Fruit fly (Drosophila melanogaster) whole organism, embryonic: Measurements from ENCODE around the gene dgt6.

ENCODE experiments used
- Atf6 ChIP-seq: fragments of 200-800 bp; sonication (Bioruptor generic); IDR thresholded peaks from 2 replicates; pipeline ENCODE4 v1.3.6; 2022; ENCODE audit warnings: missing biosample characterization, missing genetic modification characterization
- B-H1 ChIP-seq: fragments of 200-800 bp; sonication (Bioruptor generic); IDR thresholded peaks from 3 replicates; pipeline ENCODE4 v1.3.6; 2022; ENCODE audit warnings: missing biosample characterization, missing genetic modification characterization
- CG10366 ChIP-seq: fragments of 200-800 bp; sonication (Bioruptor generic); IDR thresholded peaks from 2 replicates; pipeline ENCODE4 v1.3.6; 2022; ENCODE audit warnings: missing biosample characterization, missing genetic modification characterization
- CG11560 ChIP-seq: fragments of 200-800 bp; sonication (Bioruptor generic); IDR thresholded peaks from 3 replicates; pipeline ENCODE4 v1.3.6; 2022; ENCODE audit warnings: missing biosample characterization, missing genetic modification characterization
- CG12155 ChIP-seq: fragments of 200-800 bp; sonication (Bioruptor generic); optimal IDR thresholded peaks from 3 replicates; lab custom pipeline; 2016; ENCODE audit warnings: missing biosample characterization, missing genetic modification characterization
- CG12391 ChIP-seq: fragments of 200-800 bp; sonication (Bioruptor generic); optimal IDR thresholded peaks from 3 replicates; lab custom pipeline; 2018; ENCODE audit warnings: missing biosample characterization, mild to moderate bottlenecking, missing genetic modification characterization, moderate library complexity
- CG13775 ChIP-seq: fragments of 200-800 bp; sonication (Bioruptor generic); optimal IDR thresholded peaks from 3 replicates; lab custom pipeline; 2017; ENCODE audit warnings: missing biosample characterization, mild to moderate bottlenecking, missing genetic modification characterization
- CG15073 ChIP-seq: fragments of 200-800 bp; sonication (Bioruptor generic); optimal IDR thresholded peaks from 2 replicates; lab custom pipeline; 2016; ENCODE audit warnings: missing biosample characterization, missing genetic modification characterization
- CG15601 ChIP-seq: fragments of 200-800 bp; sonication (Bioruptor generic); optimal IDR thresholded peaks from 3 replicates; lab custom pipeline; 2019; ENCODE audit warnings: missing biosample characterization, mild to moderate bottlenecking, missing genetic modification characterization, moderate library complexity
- CG1647 ChIP-seq: fragments of 200-800 bp; sonication (Bioruptor generic); optimal IDR thresholded peaks from 3 replicates; lab custom pipeline; 2016; ENCODE audit warnings: missing biosample characterization, missing genetic modification characterization
- CG16815 ChIP-seq: fragments of 200-800 bp; sonication (Bioruptor generic); optimal IDR thresholded peaks from 3 replicates; lab custom pipeline; 2017; ENCODE audit warnings: missing biosample characterization, mild to moderate bottlenecking, missing genetic modification characterization
- CG18476 ChIP-seq: fragments of 200-800 bp; sonication (Bioruptor generic); optimal IDR thresholded peaks from 2 replicates; lab custom pipeline; 2016; ENCODE audit warnings: missing biosample characterization, mild to moderate bottlenecking, missing genetic modification characterization
- CG18619 ChIP-seq: fragments of 200-800 bp; sonication (Bioruptor generic); optimal IDR thresholded peaks from 3 replicates; lab custom pipeline; 2017; ENCODE audit warnings: missing biosample characterization, mild to moderate bottlenecking, missing genetic modification characterization
- CG2889 ChIP-seq: fragments of 200-800 bp; sonication (Bioruptor generic); IDR thresholded peaks from 3 replicates; pipeline ENCODE4 v1.3.6; 2022; ENCODE audit warnings: missing biosample characterization, missing genetic modification characterization
- CG30403 ChIP-seq: fragments of 200-800 bp; sonication (Bioruptor generic); optimal IDR thresholded peaks from 3 replicates; lab custom pipeline; 2016; ENCODE audit warnings: missing biosample characterization, missing genetic modification characterization
- CG31365 ChIP-seq: fragments of 200-800 bp; sonication (Bioruptor generic); optimal IDR thresholded peaks from 2 replicates; lab custom pipeline; 2018; ENCODE audit warnings: missing biosample characterization, mild to moderate bottlenecking, missing genetic modification characterization
- CG6765 ChIP-seq: fragments of 200-800 bp; sonication (Bioruptor generic); optimal IDR thresholded peaks from 3 replicates; lab custom pipeline; 2017; ENCODE audit warnings: missing biosample characterization, mild to moderate bottlenecking, missing genetic modification characterization
- CG8359 ChIP-seq: fragments of 200-800 bp; sonication (Bioruptor generic); optimal IDR thresholded peaks from 2 replicates; lab custom pipeline; 2017; ENCODE audit warnings: missing biosample characterization, mild to moderate bottlenecking, missing genetic modification characterization, borderline replicate concordance
- Chrac-16 ChIP-seq: fragments of 200-800 bp; sonication (Bioruptor generic); optimal IDR thresholded peaks from 3 replicates; lab custom pipeline; 2016; ENCODE audit warnings: missing biosample characterization, missing genetic modification characterization
- Dek ChIP-seq: fragments of 200-800 bp; sonication (Bioruptor generic); optimal IDR thresholded peaks from 3 replicates; lab custom pipeline; 2019; ENCODE audit warnings: missing biosample characterization, mild to moderate bottlenecking, missing genetic modification characterization, moderate library complexity
- E2f1 ChIP-seq: fragments of 200-800 bp; sonication (Bioruptor generic); IDR thresholded peaks from 2 replicates; pipeline ENCODE4 v1.3.6; 2022; ENCODE audit warnings: missing biosample characterization, missing genetic modification characterization
- Gsc ChIP-seq: fragments of 200-800 bp; sonication (Bioruptor generic); IDR thresholded peaks from 2 replicates; pipeline ENCODE4 v1.3.6; 2022; ENCODE audit warnings: missing biosample characterization, missing genetic modification characterization
- Hmr ChIP-seq: fragments of 200-800 bp; sonication (Bioruptor generic); optimal IDR thresholded peaks from 3 replicates; lab custom pipeline; 2017; ENCODE audit warnings: mild to moderate bottlenecking, missing biosample characterization, missing genetic modification reagents, missing genetic modification characterization
- Lim3 ChIP-seq: fragments of 200-800 bp; sonication (Bioruptor generic); IDR thresholded peaks from 2 replicates; pipeline ENCODE4 v1.3.6; 2022; ENCODE audit warnings: missing biosample characterization, missing genetic modification characterization
- Max ChIP-seq: fragments of 200-800 bp; sonication (Bioruptor generic); optimal IDR thresholded peaks from 2 replicates; lab custom pipeline; 2016; ENCODE audit warnings: missing biosample characterization, mild to moderate bottlenecking, missing genetic modification characterization
- Meics ChIP-seq: fragments of 200-800 bp; sonication (Bioruptor generic); optimal IDR thresholded peaks from 2 replicates; lab custom pipeline; 2017; ENCODE audit warnings: missing biosample characterization, mild to moderate bottlenecking, missing genetic modification characterization
- NfI ChIP-seq: fragments of 200-800 bp; sonication (Bioruptor generic); optimal IDR thresholded peaks from 3 replicates; lab custom pipeline; 2018; ENCODE audit warnings: missing biosample characterization, mild to moderate bottlenecking, missing genetic modification characterization, moderate library complexity
- PHDP ChIP-seq: fragments of 200-800 bp; sonication (Bioruptor generic); optimal IDR thresholded peaks from 3 replicates; lab custom pipeline; 2018; ENCODE audit warnings: missing biosample characterization, mild to moderate bottlenecking, missing genetic modification characterization, moderate library complexity
- Sox102F ChIP-seq: fragments of 200-800 bp; sonication (Bioruptor generic); optimal IDR thresholded peaks from 2 replicates; lab custom pipeline; 2018; ENCODE audit warnings: missing biosample characterization, mild to moderate bottlenecking, missing genetic modification characterization, moderate library complexity
- Trl ChIP-seq, 3 experiments: fragments of >200 bp in 2 of 3; fragments of 200-800 bp in 1 of 3; sonication (Bioruptor generic) in 1 of 3; optimal IDR thresholded peaks; 2 replicates in 1 of 3; 3 replicates in 2 of 3; lab custom pipeline; 2016 to 2017; ENCODE audit warnings: missing biosample characterization in 1 of 3, missing genetic modification characterization in 1 of 3
- Usf ChIP-seq: fragments of 200-800 bp; sonication (Bioruptor generic); optimal IDR thresholded peaks from 2 replicates; lab custom pipeline; 2017; ENCODE audit warnings: missing genotype, missing biosample characterization, missing genetic modification characterization
- ase ChIP-seq: fragments of 200-800 bp; sonication (Bioruptor generic); IDR thresholded peaks from 3 replicates; pipeline ENCODE4 v1.3.6; 2022; ENCODE audit warnings: missing biosample characterization, missing genetic modification characterization
- chn ChIP-seq: fragments of 200-800 bp; sonication (Bioruptor generic); optimal IDR thresholded peaks from 2 replicates; lab custom pipeline; 2016; ENCODE audit warnings: missing biosample characterization, missing genetic modification characterization
- ci ChIP-seq: fragments of 200-800 bp; sonication (Bioruptor generic); IDR thresholded peaks from 3 replicates; pipeline ENCODE4 v1.3.6; 2022; ENCODE audit warnings: missing biosample characterization, missing genetic modification characterization
- dmrt11E ChIP-seq: fragments of 200-800 bp; sonication (Bioruptor generic); optimal IDR thresholded peaks from 3 replicates; lab custom pipeline; 2018; ENCODE audit warnings: missing biosample characterization, mild to moderate bottlenecking, missing genetic modification characterization, moderate library complexity
- esg ChIP-seq: fragments of 200-800 bp; sonication (Bioruptor generic); conservative IDR thresholded peaks from 2 replicates; pipeline ENCODE4 v1.3.6; 2022; ENCODE audit warnings: missing biosample characterization, missing genetic modification characterization
- fd3F ChIP-seq: fragments of 200-800 bp; sonication (Bioruptor generic); optimal IDR thresholded peaks from 2 replicates; lab custom pipeline; 2018; ENCODE audit warnings: missing biosample characterization, mild to moderate bottlenecking, missing genetic modification characterization, moderate library complexity
- fd96Cb ChIP-seq: fragments of 200-800 bp; sonication (Bioruptor generic); optimal IDR thresholded peaks from 2 replicates; lab custom pipeline; 2018; ENCODE audit warnings: missing biosample characterization, mild to moderate bottlenecking, missing genetic modification characterization, moderate library complexity
- hb ChIP-seq: fragments of 200-800 bp; sonication (Bioruptor generic); IDR thresholded peaks from 3 replicates; pipeline ENCODE4 v1.3.6; 2022; ENCODE audit warnings: missing biosample characterization, missing genetic modification characterization; ENCODE audit not compliant: partially characterized antibody
- hkb ChIP-seq, 2 experiments: fragments of 200-800 bp in 1 of 2; fragments of >200 bp in 1 of 2; sonication (Bioruptor generic) in 1 of 2; IDR thresholded peaks in 1 of 2; optimal IDR thresholded peaks in 1 of 2; 2 replicates each; pipeline versions ENCODE4 v1.3.6 to Lab custom; 2017 to 2022; ENCODE audit warnings: missing biosample characterization in 1 of 2, missing genetic modification characterization in 1 of 2
- lmd ChIP-seq: fragments of 200-800 bp; sonication (Bioruptor generic); IDR thresholded peaks from 2 replicates; pipeline ENCODE4 v1.3.6; 2022; ENCODE audit warnings: missing biosample characterization, missing genetic modification characterization
- lov ChIP-seq, 2 experiments: fragments of 200-800 bp in 1 of 2; fragments of >200 bp in 1 of 2; sonication (Bioruptor generic) in 1 of 2; IDR thresholded peaks in 1 of 2; optimal IDR thresholded peaks in 1 of 2; 2 replicates in 1 of 2; 3 replicates in 1 of 2; pipeline versions ENCODE4 v1.3.6 to Lab custom; 2017 to 2022; ENCODE audit warnings: missing biosample characterization in 1 of 2, missing genetic modification characterization in 1 of 2
- run ChIP-seq: fragments of 200-800 bp; sonication (Bioruptor generic); optimal IDR thresholded peaks from 3 replicates; lab custom pipeline; 2018; ENCODE audit warnings: missing biosample characterization, mild to moderate bottlenecking, missing genetic modification characterization
- sisA ChIP-seq: fragments of 200-800 bp; sonication (Bioruptor generic); IDR thresholded peaks from 2 replicates; pipeline ENCODE4 v1.3.6; 2022; ENCODE audit warnings: missing biosample characterization, missing genetic modification characterization
- sqz ChIP-seq: fragments of 200-800 bp; sonication (Bioruptor generic); optimal IDR thresholded peaks from 3 replicates; lab custom pipeline; 2018; ENCODE audit warnings: missing biosample characterization, mild to moderate bottlenecking, missing genetic modification characterization
- tin ChIP-seq: fragments of 200-800 bp; sonication (Bioruptor generic); optimal IDR thresholded peaks from 3 replicates; lab custom pipeline; 2016; ENCODE audit warnings: missing biosample characterization, missing genetic modification characterization
- tio ChIP-seq: fragments of 200-800 bp; sonication (Bioruptor generic); optimal IDR thresholded peaks from 2 replicates; lab custom pipeline; 2017; ENCODE audit warnings: missing biosample characterization, missing genetic modification characterization, inconsistent platforms
- toy ChIP-seq: fragments of 200-800 bp; sonication (Bioruptor generic); IDR thresholded peaks from 2 replicates; pipeline ENCODE4 v1.3.6; 2022; ENCODE audit warnings: missing biosample characterization, missing genetic modification characterization
- zfh2 ChIP-seq: fragments of 200-800 bp; sonication (Bioruptor generic); optimal IDR thresholded peaks from 2 replicates; lab custom pipeline; 2016; ENCODE audit warnings: missing biosample characterization, missing genetic modification characterization

Gene dgt6

DNA sequence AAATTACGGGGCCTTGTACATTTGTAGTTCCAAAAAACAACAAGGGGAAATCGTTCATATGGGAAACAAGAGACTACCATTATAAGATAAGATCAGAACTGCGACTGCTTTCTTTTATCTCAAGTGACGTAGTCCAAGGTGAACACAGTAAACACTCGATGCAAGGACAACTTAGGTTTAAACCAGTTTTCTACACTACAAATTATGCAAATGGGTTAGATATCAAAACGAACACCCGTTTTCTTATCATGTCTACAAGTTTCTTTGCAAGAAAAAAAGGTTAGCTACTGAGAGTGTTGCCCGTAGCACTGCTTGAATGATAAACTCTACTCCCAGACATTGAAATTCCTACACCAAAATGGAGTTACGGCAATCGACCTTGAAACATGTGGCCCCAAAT, 6.6 kb downstream of the dgt6 start (continued):
- TF ChIP-seq PHDP (peak; percentile 59), fd3F (GFP tag; lab: Kevin White, UChicago) (peak; percentile 27), CG8359 (peak; percentile 13), CG6765 (GFP tag; lab: Kevin White, UChicago) (no peak), run (tag; lab: Kevin White, UChicago) (no peak), Dek (tag; lab: Kevin White, UChicago) (peak; percentile 32), Chrac-16 (GFP tag; lab: Kevin White, UChicago) (peak; percentile 50), CG11560 (tag; lab: Robert Waterston, UW) (0 out of 3 replicates have a peak, but pooled peaks have one; percentile 37), Usf (GFP tag; lab: Kevin White, UChicago) (peak; percentile 2), CG16815 (GFP tag; lab: Kevin White, UChicago) (peak; percentile 54), toy (GFP tag; lab: Robert Waterston, UW) (no peak), CG12391 (peak; percentile 61), tin (GFP tag; lab: Kevin White, UChicago) (peak; percentile 32), Max (GFP tag; lab: Kevin White, UChicago) (no peak), Trl (optimal IDR thresholded peaks at IDR 0.05; lab: Kevin White, UChicago) (no peak), Trl (GFP tag; optimal IDR thresholded peaks at IDR 0.05; lab: Kevin White, UChicago) (peak; percentile 45), CG10366 (GFP tag; lab: Robert Waterston, UW) (peak; percentile 79), CG31365 (peak; percentile 89), E2f1 (GFP tag; lab: Robert Waterston, UW) (peak; percentile 68), Hmr (GFP tag; lab: Kevin White, UChicago) (peak; percentile 38), dmrt11E (tag; lab: Kevin White, UChicago) (peak; percentile 59), Lim3 (GFP tag; lab: Robert Waterston, UW) (no peak), sisA (GFP tag; lab: Robert Waterston, UW) (peak; percentile 79), Meics (peak; percentile 38), lmd (GFP tag; lab: Robert Waterston, UW) (peak; percentile 74), esg (GFP tag; lab: Robert Waterston, UW) (peak; percentile 44; the same call in 1 of the 2 replicates), CG15073 (GFP tag; lab: Kevin White, UChicago) (no peak), lov (optimal IDR thresholded peaks at IDR 0.05; lab: Kevin White, UChicago) (no peak), lov (GFP tag; IDR thresholded peaks at IDR 0.05; lab: Robert Waterston, UW) (peak; percentile 86), hb (GFP tag; lab: Robert Waterston, UW) (no peak), B-H1 (GFP tag; lab: Robert Waterston, UW) (peak; percentile 50), CG18476 (no peak), Sox102F (GFP tag; lab: Kevin White, UChicago) (peak; percentile 70), ci (GFP tag; lab: Robert Waterston, UW) (peak; percentile 81), tio (GFP tag; lab: Kevin White, UChicago) (no peak), Atf6 (GFP tag; lab: Robert Waterston, UW) (peak; percentile 48; the same call in 1 of the 2 replicates), ase (GFP tag; lab: Robert Waterston, UW) (peak; percentile 37; the same call in 1 of the 3 replicates), CG2889 (GFP tag; lab: Robert Waterston, UW) (peak; percentile 69; the same call in 1 of the 3 replicates), fd96Cb (tag; lab: Kevin White, UChicago) (peak; percentile 67), sqz (no peak), CG30403 (GFP tag; lab: Kevin White, UChicago) (peak; percentile 69), zfh2 (GFP tag; lab: Kevin White, UChicago) (peak; percentile 76), NfI (GFP tag; lab: Kevin White, UChicago) (peak; percentile 58), hkb (optimal IDR thresholded peaks at IDR 0.05; lab: Kevin White, UChicago) (no peak), hkb (GFP tag; IDR thresholded peaks at IDR 0.05; lab: Robert Waterston, UW) (peak; percentile 67), Gsc (GFP tag; lab: Robert Waterston, UW) (peak; percentile 35; the same call in 1 of the 2 replicates), CG12155 (GFP tag; lab: Kevin White, UChicago) (peak; percentile 62), chn (GFP tag; lab: Kevin White, UChicago) (peak; percentile 36), CG18619 (GFP tag; lab: Kevin White, UChicago) (peak; percentile 3), CG13775 (peak; percentile 43), CG1647 (GFP tag; lab: Kevin White, UChicago) (peak; percentile 4), CG15601 (tag; lab: Kevin White, UChicago) (peak; percentile 19)
